Fruit fly (Drosophila melanogaster): Measurements from ENCODE around the gene CG15432.
A peak's percentile ranks its signal among the peaks of the same experiment; 100 is the strongest.

The CG15432 gene

dm6 chr2L:4463323-4463722, 21.2 kb downstream of the CG15432 start, which contains the start of the genes CG15443 and Paris:
Gene CG15443, minus strand, starts transcription at chr2L:4463447.
Gene Paris, plus strand, starts transcription at chr2L:4463611.
- TF ChIP-seq BEAF-32 (GFP tag; optimal IDR thresholded peaks at IDR 0.05) (peak; percentile 42), Myb (GFP tag; optimal IDR thresholded peaks at IDR 0.05) (peak; percentile 29), CG34376 (GFP tag; optimal IDR thresholded peaks at IDR 0.05) (peak; percentile 49), dm (GFP tag; optimal IDR thresholded peaks at IDR 0.05) (peak; percentile 35), CG12659 (GFP tag; optimal IDR thresholded peaks at IDR 0.05) (peak; percentile 46), Side (GFP tag; optimal IDR thresholded peaks at IDR 0.05) (no peak), Bgb (GFP tag; IDR thresholded peaks at IDR 0.05; ENCODE audit: partially characterized antibody) (peak; percentile 86), BtbVII (GFP tag; optimal IDR thresholded peaks at IDR 0.05) (peak; percentile 17), MTF-1 (GFP tag; optimal IDR thresholded peaks at IDR 0.05; ENCODE audit: borderline replicate concordance) (peak; percentile 7), tna (GFP tag; IDR thresholded peaks at IDR 0.05; ENCODE audit: partially characterized antibody) (peak; percentile 100), CG14710 (tag; optimal IDR thresholded peaks at IDR 0.05) (peak; percentile 60), Meics (GFP tag; optimal IDR thresholded peaks at IDR 0.05) (peak; percentile 21), CG13296 (GFP tag; optimal IDR thresholded peaks at IDR 0.05) (peak; percentile 60), row (GFP tag; IDR thresholded peaks at IDR 0.05) (peak; percentile 34; the same call in 1 of the 3 replicates), CG3995 (GFP tag; optimal IDR thresholded peaks at IDR 0.05) (no peak), nmo (GFP tag; optimal IDR thresholded peaks at IDR 0.05) (peak; percentile 21), CG33557 (GFP tag; optimal IDR thresholded peaks at IDR 0.05) (peak; percentile 35), Sry-δ (GFP tag; optimal IDR thresholded peaks at IDR 0.05) (peak; percentile 46), CG17385 (GFP tag; optimal IDR thresholded peaks at IDR 0.05) (peak; percentile 14), pita (GFP tag; optimal IDR thresholded peaks at IDR 0.05) (no peak), CG4360 (GFP tag; IDR thresholded peaks at IDR 0.05) (no peak), dati (GFP tag; IDR thresholded peaks at IDR 0.05) (no peak), twi (tag; optimal IDR thresholded peaks at IDR 0.05) (peak; percentile 7), sens (GFP tag) (peak; percentile 82), CG18262 (tag; optimal IDR thresholded peaks at IDR 0.05) (peak; percentile 7), CG2120 (GFP tag; optimal IDR thresholded peaks at IDR 0.05) (peak; percentile 22), MBD-R2 (GFP tag; IDR thresholded peaks at IDR 0.05) (peak; percentile 69), ato (GFP tag; IDR thresholded peaks at IDR 0.05; ENCODE audit: partially characterized antibody) (peak; percentile 87), vnd (GFP tag; IDR thresholded peaks at IDR 0.05; ENCODE audit: partially characterized antibody) (peak; percentile 90), CG13775 (GFP tag; optimal IDR thresholded peaks at IDR 0.05) (no peak), CG17359 (tag; optimal IDR thresholded peaks at IDR 0.05) (peak; percentile 28), CG7987 (GFP tag; optimal IDR thresholded peaks at IDR 0.05) (peak; percentile 14), CG6791 (GFP tag; IDR thresholded peaks at IDR 0.05; ENCODE audit: partially characterized antibody) (peak; percentile 96), CG15601 (tag; optimal IDR thresholded peaks at IDR 0.05) (peak; percentile 3), kah (GFP tag; optimal IDR thresholded peaks at IDR 0.05) (peak; percentile 50), E2f2 (GFP tag; IDR thresholded peaks at IDR 0.05) (peak; percentile 86), CG9727 (GFP tag; optimal IDR thresholded peaks at IDR 0.05) (no peak), CG10431 (GFP tag; optimal IDR thresholded peaks at IDR 0.05) (peak; percentile 3), Doc3 (GFP tag; IDR thresholded peaks at IDR 0.05; ENCODE audit: partially characterized antibody) (peak; percentile 40; the same call in 1 of the 3 replicates), Lpt (GFP tag; optimal IDR thresholded peaks at IDR 0.05) (no peak), CG17829 (tag; optimal IDR thresholded peaks at IDR 0.05) (peak; percentile 19), Dll (GFP tag; IDR thresholded peaks at IDR 0.05; ENCODE audit: partially characterized antibody) (peak; percentile 45; the same call in 2 of the 4 replicates), Rfx (GFP tag; IDR thresholded peaks at IDR 0.05) (peak; percentile 31; the same call in 1 of the 2 replicates), Deaf1 (tag; optimal IDR thresholded peaks at IDR 0.05) (no peak), HmgZ (tag; optimal IDR thresholded peaks at IDR 0.05) (peak; percentile 9), Camta (GFP tag; optimal IDR thresholded peaks at IDR 0.05) (no peak), NfI (GFP tag; optimal IDR thresholded peaks at IDR 0.05) (peak; percentile 16), CoRest (tag; optimal IDR thresholded peaks at IDR 0.05) (peak; percentile 39), da (GFP tag; optimal IDR thresholded peaks at IDR 0.05) (no peak), Ets97D (GFP tag; optimal IDR thresholded peaks at IDR 0.05) (peak; percentile 41)
